Worm (Caenorhabditis elegans) whole organism, L1 larva: ENCODE results near the gene ech-6.

Experiments used
- C16A3.4 ChIP-seq: fragments of 150-350 bp; optimal IDR thresholded peaks from 2 replicates; lab custom pipeline; 2014; ENCODE audit warnings: missing biosample characterization, missing genetic modification characterization
- C34B4.2 ChIP-seq: sonication (generic microtip); optimal IDR thresholded peaks from 2 replicates; lab custom pipeline; 2017; ENCODE audit warnings: mild to moderate bottlenecking, missing genetic modification characterization, missing compliant biosample characterization
- F16B12.6 ChIP-seq: fragments of 150-350 bp; optimal IDR thresholded peaks from 2 replicates; lab custom pipeline; 2014; ENCODE audit warnings: missing biosample characterization, missing genetic modification characterization
- Y116A8C.19 ChIP-seq: sonication (generic microtip); optimal IDR thresholded peaks from 2 replicates; lab custom pipeline; 2016; ENCODE audit warnings: missing compliant biosample characterization, missing genetic modification characterization, borderline replicate concordance
- aha-1 ChIP-seq: fragments of 150-350 bp; optimal IDR thresholded peaks from 2 replicates; lab custom pipeline; 2014; ENCODE audit warnings: missing biosample characterization, missing genetic modification characterization
- ceh-63 ChIP-seq: fragments of 200-800 bp; sonication (Bioruptor generic); optimal IDR thresholded peaks from 2 replicates; lab custom pipeline; 2018; ENCODE audit warnings: mild to moderate bottlenecking, missing genetic modification characterization, missing compliant biosample characterization
- ceh-88 ChIP-seq: fragments of 200-800 bp; sonication (Bioruptor generic); IDR thresholded peaks from 2 replicates; pipeline ENCODE4 v1.3.6; 2022; ENCODE audit warnings: missing genetic modification characterization, missing compliant biosample characterization
- ces-1 ChIP-seq: fragments of 150-350 bp; optimal IDR thresholded peaks from 2 replicates; lab custom pipeline; 2014; ENCODE audit warnings: missing biosample characterization, missing genetic modification reagents, missing genetic modification characterization
- dsc-1 ChIP-seq: sonication (generic microtip); optimal IDR thresholded peaks from 2 replicates; lab custom pipeline; 2016; ENCODE audit warnings: mild to moderate bottlenecking, missing genetic modification characterization, missing compliant biosample characterization
- efl-1 ChIP-seq, 4 experiments: fragments of 150-350 bp; optimal IDR thresholded peaks in 3 of 4; peaks in 1 of 4; 1 replicate in 1 of 4; 2 replicates in 3 of 4; lab custom pipeline; 2014; ENCODE audit warnings: missing biosample characterization in 2 of 4, missing genetic modification characterization in 2 of 4, missing genetic modification reagents in 2 of 4
- efl-3 ChIP-seq: fragments of 200-800 bp; sonication (Bioruptor generic); optimal IDR thresholded peaks from 2 replicates; lab custom pipeline; 2018; ENCODE audit warnings: mild to moderate bottlenecking, missing genetic modification characterization, missing compliant biosample characterization
- egl-13 ChIP-seq: sonication (generic microtip); optimal IDR thresholded peaks from 2 replicates; lab custom pipeline; 2016; ENCODE audit warnings: missing genotype, missing genetic modification reagents, missing genetic modification characterization, missing compliant biosample characterization
- fkh-10 ChIP-seq: sonication (generic microtip); optimal IDR thresholded peaks from 2 replicates; lab custom pipeline; 2017; ENCODE audit warnings: missing biosample characterization, missing genetic modification reagents, missing genetic modification characterization
- grh-1 ChIP-seq: fragments of 200-800 bp; sonication (Bioruptor generic); IDR thresholded peaks from 2 replicates; pipeline ENCODE4 v1.3.6; 2022; ENCODE audit warnings: missing genetic modification reagents, missing genetic modification characterization, missing compliant biosample characterization
- hlh-4 ChIP-seq: sonication (generic microtip); optimal IDR thresholded peaks from 2 replicates; lab custom pipeline; 2016; ENCODE audit warnings: mild to moderate bottlenecking, missing genetic modification characterization, missing compliant biosample characterization
- hpl-2 ChIP-seq: fragments of 150-350 bp; optimal IDR thresholded peaks from 2 replicates; lab custom pipeline; 2014; ENCODE audit warnings: missing biosample characterization, missing genetic modification reagents, missing genetic modification characterization
- isw-1 ChIP-seq: fragments of 200-800 bp; sonication (Bioruptor generic); IDR thresholded peaks from 2 replicates; pipeline ENCODE4 v1.3.6; 2022; ENCODE audit warnings: missing genetic modification characterization, missing compliant biosample characterization
- lin-35 ChIP-seq, 2 experiments: fragments of 150-350 bp; optimal IDR thresholded peaks; 2 replicates each; lab custom pipeline; 2014; ENCODE audit warnings: missing biosample characterization in 2 of 2, missing genetic modification characterization in 2 of 2, missing genetic modification reagents in 2 of 2
- lin-39 ChIP-seq: fragments of 150-350 bp; optimal IDR thresholded peaks from 2 replicates; lab custom pipeline; 2014; ENCODE audit warnings: missing biosample characterization, missing genetic modification reagents, missing genetic modification characterization
- lsy-2 ChIP-seq, 2 experiments: fragments of 150-350 bp; optimal IDR thresholded peaks; 2 replicates each; lab custom pipeline; 2014; ENCODE audit warnings: missing biosample characterization in 2 of 2, missing genetic modification characterization in 2 of 2
- nhr-11 ChIP-seq: fragments of 150-350 bp; optimal IDR thresholded peaks from 2 replicates; lab custom pipeline; 2014; ENCODE audit warnings: missing biosample characterization, missing genetic modification characterization
- nhr-12 ChIP-seq: sonication (generic microtip); optimal IDR thresholded peaks from 2 replicates; lab custom pipeline; 2017; ENCODE audit warnings: missing biosample characterization, missing genetic modification characterization
- nhr-237 ChIP-seq: fragments of 150-350 bp; optimal IDR thresholded peaks from 2 replicates; lab custom pipeline; 2014; ENCODE audit warnings: missing biosample characterization, missing genetic modification characterization
- nhr-77 ChIP-seq: fragments of 150-350 bp; optimal IDR thresholded peaks from 2 replicates; lab custom pipeline; 2014; ENCODE audit warnings: missing biosample characterization, missing genetic modification characterization
- pag-3 ChIP-seq: sonication (generic microtip); optimal IDR thresholded peaks from 2 replicates; lab custom pipeline; 2017; ENCODE audit warnings: missing genetic modification characterization, mild to moderate bottlenecking, missing compliant biosample characterization, antibody characterized with exemption, borderline replicate concordance; ENCODE audit not compliant: insufficient read depth
- pax-3 ChIP-seq: fragments of 200-800 bp; sonication (Bioruptor generic); optimal IDR thresholded peaks from 2 replicates; lab custom pipeline; 2018; ENCODE audit warnings: mild to moderate bottlenecking, missing genetic modification characterization, moderate library complexity, missing compliant biosample characterization
- pqm-1 ChIP-seq: sonication (generic microtip); optimal IDR thresholded peaks from 3 replicates; lab custom pipeline; 2017; ENCODE audit warnings: missing biosample characterization, missing genetic modification characterization
- rnt-1 ChIP-seq: sonication (generic microtip); optimal IDR thresholded peaks from 2 replicates; lab custom pipeline; 2016; ENCODE audit warnings: mild to moderate bottlenecking, missing genetic modification characterization, moderate library complexity, missing compliant biosample characterization
- skn-1 ChIP-seq: fragments of 150-350 bp; optimal IDR thresholded peaks from 2 replicates; lab custom pipeline; 2014; ENCODE audit warnings: missing biosample characterization, missing genetic modification characterization
- snpc-4 ChIP-seq: fragments of 150-350 bp; optimal IDR thresholded peaks from 2 replicates; lab custom pipeline; 2014; ENCODE audit warnings: missing biosample characterization, missing genetic modification characterization
- sptf-1 ChIP-seq: fragments of 150-350 bp; optimal IDR thresholded peaks from 2 replicates; lab custom pipeline; 2014; ENCODE audit warnings: missing biosample characterization, missing genetic modification characterization
- unc-30 ChIP-seq: sonication (generic microtip); optimal IDR thresholded peaks from 2 replicates; lab custom pipeline; 2017; ENCODE audit warnings: missing biosample characterization, missing genetic modification characterization
- unc-98 ChIP-seq: fragments of 200-800 bp; sonication (Bioruptor generic); IDR thresholded peaks from 2 replicates; pipeline ENCODE4 v1.3.6; 2022; ENCODE audit warnings: missing genetic modification characterization, missing compliant biosample characterization
- zag-1 ChIP-seq: fragments of 150-350 bp; optimal IDR thresholded peaks from 2 replicates; lab custom pipeline; 2014; ENCODE audit warnings: missing biosample characterization, missing genetic modification characterization
- zip-4 ChIP-seq: fragments of 200-800 bp; sonication (Bioruptor generic); optimal IDR thresholded peaks from 2 replicates; lab custom pipeline; 2018; ENCODE audit warnings: mild to moderate bottlenecking, missing genetic modification characterization, moderate library complexity, missing compliant biosample characterization
- ztf-11 ChIP-seq, 2 experiments: sonication (generic microtip); optimal IDR thresholded peaks; 2 replicates each; lab custom pipeline; 2016 to 2017; ENCODE audit warnings: missing genetic modification characterization in 2 of 2, missing biosample characterization in 1 of 2, missing compliant biosample characterization in 1 of 2
- ztf-4 ChIP-seq: fragments of 150-350 bp; optimal IDR thresholded peaks from 2 replicates; lab custom pipeline; 2014; ENCODE audit warnings: missing biosample characterization, missing genetic modification characterization

The ech-6 gene

ce11 chrIII:9780665-9781304 lies 28.1 kb upstream of the ech-6 start, which contains the start of gene vha-1 (continued):
- TF ChIP-seq hpl-2 (GFP tag; lab: Kevin White, UChicago) (peak; percentile 41), egl-13 (tag; lab: Kevin White, UChicago) (peak; percentile 48), dsc-1 (tag; lab: Kevin White, UChicago) (no peak), Y116A8C.19 (tag; lab: Kevin White, UChicago) (no peak), isw-1 (GFP tag; lab: Robert Waterston, UW) (peak; percentile 73), ceh-88 (GFP tag; lab: Robert Waterston, UW) (no peak; the same call in 1 of the 2 replicates), sptf-1 (tag; lab: Kevin White, UChicago) (no peak), efl-3 (GFP tag; lab: Kevin White, UChicago) (no peak), aha-1 (tag; lab: Kevin White, UChicago) (no peak), ztf-4 (tag; lab: Kevin White, UChicago) (no peak), lin-39 (tag; lab: Kevin White, UChicago) (no peak), fkh-10 (GFP tag; lab: Kevin White, UChicago) (peak; percentile 2), unc-98 (GFP tag; lab: Robert Waterston, UW) (no peak), F16B12.6 (tag; lab: Kevin White, UChicago) (peak; percentile 64), zag-1 (tag; lab: Kevin White, UChicago) (no peak), pqm-1 (tag; lab: Kevin White, UChicago) (no peak), C34B4.2 (no peak), ces-1 (GFP tag; lab: Kevin White, UChicago) (no peak), lsy-2 (tag; optimal IDR thresholded peaks at IDR 0.05; lab: Kevin White, UChicago) (peak; percentile 86 to 97), ceh-63 (no peak), unc-30 (tag; lab: Kevin White, UChicago) (no peak), hlh-4 (tag; lab: Kevin White, UChicago) (no peak), rnt-1 (tag; lab: Kevin White, UChicago) (peak; percentile 73), zip-4 (GFP tag; lab: Kevin White, UChicago) (no peak), grh-1 (GFP tag; lab: Robert Waterston, UW) (peak; percentile 52), nhr-11 (tag; lab: Kevin White, UChicago) (no peak), C16A3.4 (tag; lab: Kevin White, UChicago) (peak; percentile 91), nhr-237 (peak; percentile 84), pag-3 (tag; lab: Kevin White, UChicago) (no peak), lin-35 (GFP tag; optimal IDR thresholded peaks at IDR 0.05; lab: Kevin White, UChicago) (peak; percentile 88 to 91), nhr-77 (tag; lab: Kevin White, UChicago) (peak; percentile 90), skn-1 (peak; percentile 91), ztf-11 (tag; optimal IDR thresholded peaks at IDR 0.05; lab: Kevin White, UChicago) (peak in 1 of 2 experiments; percentile 18)

DNA sequence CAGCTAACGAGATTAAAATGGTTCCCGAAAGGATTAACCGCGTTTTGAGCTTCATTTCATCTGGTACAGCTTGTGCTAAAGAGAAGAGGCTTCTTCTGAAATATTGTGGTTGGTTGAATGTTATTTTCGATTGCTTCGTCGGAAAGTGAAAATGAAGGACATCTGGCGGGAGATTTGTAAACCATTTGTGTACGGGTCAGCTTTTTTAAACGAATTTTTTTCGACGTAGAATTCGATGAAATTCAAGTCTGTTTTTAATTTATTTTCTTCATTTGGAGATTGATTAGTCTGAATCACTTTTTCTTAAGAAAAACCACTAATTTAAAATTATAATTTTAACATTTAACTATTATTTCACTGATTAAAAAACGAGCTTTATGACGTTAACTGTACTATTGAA lies 27.6 kb upstream of the ech-6 start, which contains the start of gene sqv-3:
TSS of gene sqv-3 (minus strand) at position 101 of the 400 bp plus-strand sequence.
- TF ChIP-seq unc-30 (tag; lab: Kevin White, UChicago) (no peak), lsy-2 (tag; optimal IDR thresholded peaks at IDR 0.05; lab: Kevin White, UChicago) (no peak), dsc-1 (tag; lab: Kevin White, UChicago) (peak; percentile 39), efl-1 (optimal IDR thresholded peaks at IDR 0.05; lab: Kevin White, UChicago) (no peak), efl-1 (GFP tag; optimal IDR thresholded peaks at IDR 0.05 in 1 of 2; lab: Kevin White, UChicago) (peak in 1 of 2 experiments; percentile 74), zip-4 (GFP tag; lab: Kevin White, UChicago) (no peak), pax-3 (tag; lab: Kevin White, UChicago) (no peak), nhr-12 (no peak), snpc-4 (tag; lab: Kevin White, UChicago) (no peak)
- TF ChIP-seq, all 84 proteins: peak for 2

DNA sequence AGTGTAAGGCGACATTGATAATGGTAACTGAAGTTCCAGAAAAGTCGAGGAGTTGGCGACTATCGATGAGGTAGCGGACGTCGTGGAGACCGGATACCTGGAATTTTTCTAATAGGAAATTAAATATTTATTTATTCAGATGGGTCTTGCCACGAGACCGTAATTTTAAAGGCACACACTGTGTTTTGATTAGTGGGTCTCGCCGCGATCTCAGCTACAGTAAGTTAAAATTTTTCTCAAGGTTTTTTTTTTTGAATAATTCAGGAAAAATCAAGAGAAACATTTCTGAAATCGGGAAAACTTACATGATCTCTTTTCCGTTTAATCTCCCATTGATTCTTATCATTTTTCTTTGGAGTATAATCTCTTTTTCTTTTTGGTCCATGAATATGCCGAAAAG lies 26.4 kb upstream of the ech-6 start:
- TF ChIP-seq C34B4.2: no peak
